Worm (Caenorhabditis elegans): ENCODE results near the gene T01D1.7.

- no peak for TF ChIP-seq dao-5 (tag; optimal IDR thresholded peaks at IDR 0.05)
- no peak for TF ChIP-seq him-1 (tag; optimal IDR thresholded peaks at IDR 0.05)
Observed at ce11 chrII:196685-197084, 23.1 kb upstream of the T01D1.7 start, which contains the start of gene chs-2.
